Worm (Caenorhabditis elegans): ENCODE results near the gene C49F5.5.

ce11 chrX:11999573-11999972 is 13.6 kb downstream of the C49F5.5 start:
- no peak for TF ChIP-seq snpc-1.1 (tag; optimal IDR thresholded peaks at IDR 0.05; ENCODE audit: insufficient read depth)
- no peak for TF ChIP-seq madf-8 (GFP tag; conservative IDR thresholded peaks at IDR 0.05)
- TF ChIP-seq akir-1 (GFP tag; optimal IDR thresholded peaks at IDR 0.05): no peak
- TF ChIP-seq Y53F4B.3 (GFP tag; IDR thresholded peaks at IDR 0.05): no peak
- TF ChIP-seq C06A6.2 (GFP tag; conservative IDR thresholded peaks at IDR 0.05): no peak
- TF ChIP-seq tbx-9 (tag; optimal IDR thresholded peaks at IDR 0.05; ENCODE audit: borderline replicate concordance): no peak
- TF ChIP-seq ets-4 (GFP tag; optimal IDR thresholded peaks at IDR 0.05): no peak
- TF ChIP-seq ekl-4 (GFP tag; IDR thresholded peaks at IDR 0.05): no peak
- TF ChIP-seq cebp-2 (GFP tag; IDR thresholded peaks at IDR 0.05): no peak
- no peak for TF ChIP-seq nhr-90 (tag; optimal IDR thresholded peaks at IDR 0.05)
